Fruit fly (Drosophila melanogaster): ENCODE results near the gene elav.
A peak's percentile ranks its signal among the peaks of the same experiment; 100 is the strongest.

The elav gene

dm6 chrX:496326-496725, 26.7 kb downstream of the elav start, which contains the start of gene svr (continued):
- TF ChIP-seq CG11504 (tag; optimal IDR thresholded peaks at IDR 0.05) (peak; percentile 12), Drgx (GFP tag; IDR thresholded peaks at IDR 0.05) (no peak), Deaf1 (tag; optimal IDR thresholded peaks at IDR 0.05) (peak; percentile 55), E2f2 (GFP tag; IDR thresholded peaks at IDR 0.05) (peak; percentile 95), Fer2 (tag; optimal IDR thresholded peaks at IDR 0.05) (no peak), Ets97D (GFP tag; optimal IDR thresholded peaks at IDR 0.05) (peak; percentile 45), Myb (GFP tag; optimal IDR thresholded peaks at IDR 0.05) (peak; percentile 19), CG6854 (GFP tag; optimal IDR thresholded peaks at IDR 0.05) (no peak), CG3838 (GFP tag; optimal IDR thresholded peaks at IDR 0.05) (no peak), YL-1 (GFP tag; optimal IDR thresholded peaks at IDR 0.05) (peak; percentile 35), CG17829 (tag; optimal IDR thresholded peaks at IDR 0.05) (no peak), fd64A (GFP tag; optimal IDR thresholded peaks at IDR 0.05) (no peak), abd-A (tag; optimal IDR thresholded peaks at IDR 0.05) (no peak), amos (GFP tag; IDR thresholded peaks at IDR 0.05; ENCODE audit: partially characterized antibody) (peak; percentile 48; the same call in 1 of the 2 replicates), CG9932 (GFP tag; IDR thresholded peaks at IDR 0.05) (no peak), sens (GFP tag) (peak; percentile 83), CG10654 (GFP tag; optimal IDR thresholded peaks at IDR 0.05) (no peak), crp (GFP tag; optimal IDR thresholded peaks at IDR 0.05) (peak in 1 of 2 experiments; percentile 56), Oaz (GFP tag; IDR thresholded peaks at IDR 0.05) (no peak), stwl (tag; optimal IDR thresholded peaks at IDR 0.05) (peak; percentile 18), CG17612 (GFP tag; IDR thresholded peaks at IDR 0.05) (no peak), CG17361 (GFP tag; IDR thresholded peaks at IDR 0.05) (no peak), CG17186 (GFP tag; optimal IDR thresholded peaks at IDR 0.05) (peak; percentile 84), CG7839 (tag; optimal IDR thresholded peaks at IDR 0.05) (no peak), CG31224 (GFP tag; IDR thresholded peaks at IDR 0.05) (no peak), CG9215 (GFP tag; IDR thresholded peaks at IDR 0.05) (peak; percentile 59), CG11696 (GFP tag; IDR thresholded peaks at IDR 0.05) (no peak), ATbp (GFP tag; optimal IDR thresholded peaks at IDR 0.05) (no peak), Fer3 (tag; optimal IDR thresholded peaks at IDR 0.05) (no peak), H2.0 (GFP tag; IDR thresholded peaks at IDR 0.05) (no peak), Hmr (GFP tag; optimal IDR thresholded peaks at IDR 0.05) (no peak), CG4730 (GFP tag; IDR thresholded peaks at IDR 0.05) (no peak), gro (GFP tag; optimal IDR thresholded peaks at IDR 0.05) (no peak), CG5180 (GFP tag; optimal IDR thresholded peaks at IDR 0.05) (no peak), CG34376 (GFP tag; optimal IDR thresholded peaks at IDR 0.05) (peak; percentile 9), CG14050 (GFP tag; IDR thresholded peaks at IDR 0.05) (no peak), CG18011 (GFP tag; optimal IDR thresholded peaks at IDR 0.05) (no peak), CG3995 (GFP tag; optimal IDR thresholded peaks at IDR 0.05) (peak; percentile 89), HmgZ (tag; optimal IDR thresholded peaks at IDR 0.05) (peak; percentile 47), nom (GFP tag; optimal IDR thresholded peaks at IDR 0.05) (peak; percentile 21), Bteb2 (GFP tag; optimal IDR thresholded peaks at IDR 0.05) (no peak), Ets65A (GFP tag) (no peak), Gug (GFP tag; IDR thresholded peaks at IDR 0.05) (no peak), cg (GFP tag; optimal IDR thresholded peaks at IDR 0.05) (peak; percentile 78), Sox100B (GFP tag; optimal IDR thresholded peaks at IDR 0.05) (no peak), pzg (GFP tag; optimal IDR thresholded peaks at IDR 0.05) (peak; percentile 75), B-H1 (GFP tag; IDR thresholded peaks at IDR 0.05) (no peak), CG7786 (GFP tag; optimal IDR thresholded peaks at IDR 0.05) (no peak), CG34422 (GFP tag; IDR thresholded peaks at IDR 0.05) (no peak), Dip3 (GFP tag; optimal IDR thresholded peaks at IDR 0.05) (no peak), CG8924 (tag; optimal IDR thresholded peaks at IDR 0.05) (no peak), Dll (GFP tag; IDR thresholded peaks at IDR 0.05; ENCODE audit: partially characterized antibody) (0 out of 4 replicates have a peak, but pooled peaks have one; percentile 34)

Measured in whole organism, embryonic.